Worm (Caenorhabditis elegans) whole organism, midembryonic: ENCODE results near the gene sre-7.

Experiments
- T22C8.4 ChIP-seq: fragments of 200-800 bp; sonication (Bioruptor generic); IDR thresholded peaks from 2 replicates; pipeline ENCODE4 v1.3.6; 2022; ENCODE audit warnings: missing genetic modification characterization, missing compliant biosample characterization
- cog-1 ChIP-seq: sonication (generic microtip); optimal IDR thresholded peaks from 2 replicates; lab custom pipeline; 2016; ENCODE audit warnings: missing genetic modification characterization, missing compliant biosample characterization
- flt-1 ChIP-seq: fragments of 200-800 bp; sonication (Bioruptor generic); IDR thresholded peaks from 2 replicates; pipeline ENCODE4 v1.3.6; 2022; ENCODE audit warnings: missing genetic modification characterization, missing compliant biosample characterization
- klf-2 ChIP-seq: fragments of 200-800 bp; sonication (Bioruptor generic); conservative IDR thresholded peaks from 2 replicates; pipeline ENCODE4 v1.3.6; 2022; ENCODE audit warnings: missing genetic modification reagents, missing genetic modification characterization, missing compliant biosample characterization
- med-1 ChIP-seq: sonication (generic microtip); optimal IDR thresholded peaks from 2 replicates; lab custom pipeline; 2017; ENCODE audit warnings: missing genetic modification characterization, mild to moderate bottlenecking, missing compliant biosample characterization, antibody characterized with exemption, missing genetic modification reagents; ENCODE audit not compliant: insufficient read depth
- ref-1 ChIP-seq: fragments of 200-800 bp; sonication (Bioruptor generic); conservative IDR thresholded peaks from 2 replicates; pipeline ENCODE4 v1.3.6; 2022; ENCODE audit warnings: missing genetic modification reagents, missing genetic modification characterization, missing compliant biosample characterization
- tab-1 ChIP-seq: fragments of 200-800 bp; sonication (Bioruptor generic); IDR thresholded peaks from 2 replicates; pipeline ENCODE4 v1.3.6; 2022; ENCODE audit warnings: missing genetic modification characterization, missing compliant biosample characterization
- ztf-23 ChIP-seq: fragments of 200-800 bp; sonication (Bioruptor generic); IDR thresholded peaks from 2 replicates; pipeline ENCODE4 v1.3.6; 2022; ENCODE audit warnings: missing genetic modification reagents, missing genetic modification characterization, missing compliant biosample characterization
- ztf-29 ChIP-seq: fragments of 200-800 bp; sonication (Bioruptor generic); IDR thresholded peaks from 2 replicates; pipeline ENCODE4 v1.3.6; 2022; ENCODE audit warnings: missing genetic modification reagents, missing genetic modification characterization, missing compliant biosample characterization

Gene sre-7

DNA sequence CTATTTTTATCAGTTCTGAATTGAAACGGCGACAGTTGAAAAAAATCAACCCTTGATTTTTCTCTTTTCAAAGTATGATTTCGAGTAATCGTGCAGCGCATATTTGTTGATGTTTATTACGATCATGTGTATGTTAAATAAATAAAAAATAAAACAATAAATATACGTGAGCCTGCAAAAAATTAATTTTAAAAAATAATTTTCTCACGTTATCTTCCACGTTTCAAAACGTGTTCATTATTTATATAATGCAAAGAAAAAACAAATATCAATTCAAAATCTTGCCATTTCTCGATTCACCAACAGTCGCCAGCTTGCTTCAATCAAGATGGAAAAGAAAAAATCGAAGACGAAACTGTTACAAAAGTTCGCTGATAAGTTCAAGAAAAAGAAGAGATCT is 39.2 kb downstream of the sre-7 start, which contains the start of gene F40G12.10:
F40G12.10 (plus strand) TSS at position 301 of the 400 bp plus-strand sequence.
- TF ChIP-seq ztf-23 (GFP tag; lab: Robert Waterston, UW) = no peak
- no peak for TF ChIP-seq ztf-29 (GFP tag; lab: Robert Waterston, UW)
- TF ChIP-seq flt-1 (GFP tag; lab: Robert Waterston, UW) = no peak
- TF ChIP-seq T22C8.4 (GFP tag; lab: Robert Waterston, UW) = no peak
- TF ChIP-seq tab-1 (GFP tag; lab: Robert Waterston, UW) = no peak
- no peak for TF ChIP-seq klf-2 (GFP tag; lab: Robert Waterston, UW)
- TF ChIP-seq med-1 (GFP tag; lab: Kevin White, UChicago) = no peak
- no peak for TF ChIP-seq cog-1 (tag; lab: Kevin White, UChicago)
- no peak for TF ChIP-seq ref-1 (GFP tag; lab: Robert Waterston, UW)

DNA sequence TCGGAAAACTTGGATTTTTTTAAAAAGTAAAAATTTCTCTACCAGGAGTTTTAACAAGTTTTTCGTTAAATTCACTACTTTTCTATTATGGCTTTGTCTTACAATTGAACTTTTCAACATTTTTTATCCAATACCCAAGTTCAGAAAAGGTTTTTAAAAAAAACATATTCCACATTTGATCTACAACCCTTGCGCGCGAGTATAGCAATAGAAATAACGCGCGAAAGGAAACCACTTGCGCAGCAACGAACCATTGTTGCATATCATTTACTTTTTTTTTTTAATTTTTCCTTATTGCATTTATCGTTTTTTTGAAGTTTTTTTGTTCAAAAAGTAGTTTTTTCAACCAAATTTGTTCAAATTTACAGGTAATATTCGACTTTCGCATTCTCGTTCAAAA is 41.8 kb downstream of the sre-7 start, which contains the start of gene F40G12.11:
F40G12.11 (plus strand) TSS at position 369 of the 400 bp plus-strand sequence.
- no peak for TF ChIP-seq med-1 (GFP tag; lab: Kevin White, UChicago)
- no peak for TF ChIP-seq ref-1 (GFP tag; lab: Robert Waterston, UW)
- no peak for TF ChIP-seq cog-1 (tag; lab: Kevin White, UChicago)
- no peak for TF ChIP-seq ztf-23 (GFP tag; lab: Robert Waterston, UW)
- TF ChIP-seq flt-1 (GFP tag; lab: Robert Waterston, UW) = no peak
- no peak for TF ChIP-seq T22C8.4 (GFP tag; lab: Robert Waterston, UW)
- TF ChIP-seq tab-1 (GFP tag; lab: Robert Waterston, UW) = no peak
- TF ChIP-seq ztf-29 (GFP tag; lab: Robert Waterston, UW) = no peak
- TF ChIP-seq klf-2 (GFP tag; lab: Robert Waterston, UW) = no peak

DNA sequence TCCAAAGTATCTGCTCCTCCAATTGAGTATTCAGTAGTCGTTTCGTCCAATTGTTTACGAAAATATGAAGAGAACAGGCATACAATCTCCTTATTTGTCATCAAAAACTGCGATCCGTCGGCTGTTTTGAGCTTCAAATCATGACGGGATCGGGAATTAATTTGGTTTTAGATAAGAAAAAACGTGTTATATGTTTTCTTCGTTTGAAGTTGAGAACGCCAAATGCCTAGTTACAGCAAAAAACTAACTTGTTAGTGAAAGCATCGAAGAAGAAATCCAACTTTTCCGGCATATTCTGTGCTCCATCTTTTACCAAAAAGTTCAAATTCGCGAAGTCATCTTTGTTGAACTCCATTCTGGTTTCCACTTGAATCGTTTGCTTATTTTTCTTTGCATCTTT is 45.4 kb downstream of the sre-7 start, which contains the start of gene F14D7.1:
F14D7.1 (minus strand) TSS at position 101 of the 400 bp plus-strand sequence.
- TF ChIP-seq ref-1 (GFP tag; lab: Robert Waterston, UW) (no peak), tab-1 (GFP tag; lab: Robert Waterston, UW) (no peak), klf-2 (GFP tag; lab: Robert Waterston, UW) (no peak), med-1 (GFP tag; lab: Kevin White, UChicago) (no peak), ztf-23 (GFP tag; lab: Robert Waterston, UW) (no peak), ztf-29 (GFP tag; lab: Robert Waterston, UW) (no peak), T22C8.4 (GFP tag; lab: Robert Waterston, UW) (no peak), flt-1 (GFP tag; lab: Robert Waterston, UW) (no peak), cog-1 (tag; lab: Kevin White, UChicago) (no peak)

DNA sequence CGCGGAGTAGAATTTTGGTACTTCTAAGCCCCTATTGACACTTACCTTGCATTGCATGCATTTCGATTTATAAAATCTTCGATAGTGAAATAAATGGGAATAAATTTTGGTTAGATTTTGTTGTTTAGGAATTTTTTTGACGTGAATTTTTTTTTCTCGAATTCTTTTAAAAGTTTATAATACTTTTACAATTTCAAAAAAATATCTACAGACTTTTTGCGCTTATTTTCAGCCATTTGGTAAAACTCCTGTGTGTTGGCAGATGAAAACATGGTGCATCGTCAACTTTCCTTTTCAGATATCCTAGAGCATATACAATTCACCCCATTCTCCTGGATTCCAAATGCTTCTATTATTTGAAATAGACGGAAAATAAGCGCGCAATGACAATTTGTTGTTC is 46.6 kb downstream of the sre-7 start, which contains the start of gene F14D7.18:
F14D7.18 (minus strand) TSS at position 101 of the 400 bp plus-strand sequence.
- no peak for TF ChIP-seq tab-1 (GFP tag; lab: Robert Waterston, UW)
- TF ChIP-seq flt-1 (GFP tag; lab: Robert Waterston, UW) = no peak
- no peak for TF ChIP-seq med-1 (GFP tag; lab: Kevin White, UChicago)
- TF ChIP-seq klf-2 (GFP tag; lab: Robert Waterston, UW) = no peak
- no peak for TF ChIP-seq ref-1 (GFP tag; lab: Robert Waterston, UW)
- no peak for TF ChIP-seq ztf-23 (GFP tag; lab: Robert Waterston, UW)
- no peak for TF ChIP-seq T22C8.4 (GFP tag; lab: Robert Waterston, UW)

DNA sequence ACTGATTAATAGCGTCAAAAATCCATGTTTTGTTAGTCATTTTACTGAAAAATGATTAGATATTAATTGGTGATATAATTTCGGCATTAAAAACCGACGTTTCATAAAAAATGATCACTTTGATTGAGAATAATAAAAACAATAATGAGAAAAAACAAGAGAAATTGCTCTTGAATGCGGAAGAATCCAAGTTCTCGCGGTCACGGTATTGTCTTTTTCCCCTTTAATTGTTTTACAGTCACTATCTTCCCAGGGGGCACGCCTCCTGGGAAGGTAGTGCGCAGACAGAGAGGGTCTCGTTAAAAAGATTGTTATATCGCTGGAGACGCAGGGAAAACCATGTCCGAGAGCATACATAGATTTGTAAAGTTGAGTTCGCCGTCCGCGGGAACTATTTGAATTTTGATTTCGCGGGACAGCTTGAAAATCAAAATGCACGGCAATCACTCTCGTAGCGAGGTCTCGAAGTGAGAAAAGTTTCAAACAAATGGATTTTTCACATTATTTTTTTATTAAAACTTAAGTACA is 49.7 kb downstream of the sre-7 start, which contains the start of gene F14D7.2:
F14D7.2 (minus strand) TSS at position 51 of the 528 bp plus-strand sequence.
- TF ChIP-seq ztf-23 (GFP tag; lab: Robert Waterston, UW) (no peak), T22C8.4 (GFP tag; lab: Robert Waterston, UW) (no peak), ref-1 (GFP tag; lab: Robert Waterston, UW) (no peak), med-1 (GFP tag; lab: Kevin White, UChicago) (no peak), klf-2 (GFP tag; lab: Robert Waterston, UW) (no peak), cog-1 (tag; lab: Kevin White, UChicago) (no peak), flt-1 (GFP tag; lab: Robert Waterston, UW) (no peak), tab-1 (GFP tag; lab: Robert Waterston, UW) (no peak), ztf-29 (GFP tag; lab: Robert Waterston, UW) (no peak)

DNA sequence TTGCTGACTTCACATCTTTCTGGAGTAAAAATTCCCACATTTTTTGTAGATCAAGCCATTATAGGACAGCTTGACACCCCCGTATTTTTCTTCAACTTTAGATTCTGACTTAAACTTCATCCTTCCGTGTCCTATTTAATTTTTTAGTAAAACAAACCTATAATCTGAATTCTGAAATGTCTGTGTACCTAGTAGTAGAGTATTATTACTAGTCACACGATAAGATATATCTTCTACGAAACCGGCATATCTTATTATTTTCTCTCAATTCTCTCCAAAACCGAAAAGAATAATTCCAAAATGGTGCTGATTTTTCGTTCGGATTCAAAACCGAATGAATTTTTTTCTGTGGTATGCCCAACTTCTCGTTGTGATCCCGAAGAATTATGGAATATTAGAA is 50.4 kb downstream of the sre-7 start, which contains the start of gene F14D7.9:
F14D7.9 (plus strand) TSS at position 301 of the 400 bp plus-strand sequence.
- TF ChIP-seq T22C8.4 (GFP tag; lab: Robert Waterston, UW) (no peak), flt-1 (GFP tag; lab: Robert Waterston, UW) (no peak), klf-2 (GFP tag; lab: Robert Waterston, UW) (no peak)
